Fruit fly (Drosophila melanogaster) whole organism, prepupa: ENCODE results near the gene Pp1alpha-96A.
A peak's percentile ranks its signal among the peaks of the same experiment; 100 is the strongest.

ENCODE experiments used
- CG10631 ChIP-seq: fragments of 200-800 bp; sonication (Bioruptor generic); optimal IDR thresholded peaks from 2 replicates; lab custom pipeline; 2016; ENCODE audit warnings: missing biosample characterization, missing genetic modification characterization
- CG10669 ChIP-seq: fragments of 200-800 bp; sonication (Bioruptor generic); optimal IDR thresholded peaks from 3 replicates; lab custom pipeline; 2018; ENCODE audit warnings: missing biosample characterization, mild to moderate bottlenecking, missing genetic modification characterization, moderate library complexity
- Met ChIP-seq: fragments of 200-800 bp; sonication (Bioruptor generic); optimal IDR thresholded peaks from 3 replicates; lab custom pipeline; 2016; ENCODE audit warnings: missing biosample characterization, missing genetic modification characterization
- cyc ChIP-seq: fragments of 200-800 bp; sonication (Bioruptor generic); optimal IDR thresholded peaks from 3 replicates; lab custom pipeline; 2016; ENCODE audit warnings: missing biosample characterization, missing genetic modification characterization
- pdm3 ChIP-seq: fragments of 200-800 bp; sonication (Bioruptor generic); optimal IDR thresholded peaks from 3 replicates; lab custom pipeline; 2016; ENCODE audit warnings: missing biosample characterization, missing genetic modification characterization
- spab ChIP-seq: fragments of 200-800 bp; sonication (Bioruptor generic); optimal IDR thresholded peaks from 2 replicates; lab custom pipeline; 2017; ENCODE audit warnings: missing biosample characterization, mild to moderate bottlenecking, missing genetic modification characterization, missing genetic modification reagents

- TF ChIP-seq Met: no peak
- TF ChIP-seq pdm3 (GFP tag; lab: Kevin White, UChicago): no peak
- TF ChIP-seq CG10631: no peak
- peak; percentile 17 for TF ChIP-seq cyc (GFP tag; lab: Kevin White, UChicago)
- TF ChIP-seq CG10669 (GFP tag; lab: Kevin White, UChicago): no peak
- TF ChIP-seq spab (GFP tag; lab: Kevin White, UChicago): no peak
Observed at dm6 chr3R:24525983-24526661, 8.1 kb downstream of the Pp1alpha-96A start.
